Worm (Caenorhabditis elegans) whole organism, early embryonic: Measurements from ENCODE around the gene nop-1.

Source experiments
- B0310.2 ChIP-seq: sonication (generic microtip); optimal IDR thresholded peaks from 2 replicates; lab custom pipeline; 2016; ENCODE audit warnings: mild to moderate bottlenecking, missing genetic modification characterization, missing compliant biosample characterization
- F13C5.2 ChIP-seq: sonication (generic microtip); optimal IDR thresholded peaks from 2 replicates; lab custom pipeline; 2017; ENCODE audit warnings: mild to moderate bottlenecking, missing genetic modification characterization, inconsistent platforms, missing compliant biosample characterization
- aly-1 ChIP-seq: sonication (generic microtip); optimal IDR thresholded peaks from 2 replicates; lab custom pipeline; 2016; ENCODE audit warnings: missing genetic modification characterization, missing compliant biosample characterization
- ama-1 ChIP-seq: fragments of 150-350 bp; optimal IDR thresholded peaks from 2 replicates; lab custom pipeline; 2014
- ceh-13 ChIP-seq: fragments of 200-800 bp; sonication (Bioruptor generic); optimal IDR thresholded peaks from 2 replicates; lab custom pipeline; 2018; ENCODE audit warnings: mild to moderate bottlenecking, missing genetic modification characterization, missing compliant biosample characterization
- ceh-36 ChIP-seq: sonication (generic microtip); optimal IDR thresholded peaks from 2 replicates; lab custom pipeline; 2016; ENCODE audit warnings: missing genetic modification characterization, inconsistent platforms, missing compliant biosample characterization
- ets-7 ChIP-seq: sonication (generic microtip); optimal IDR thresholded peaks from 2 replicates; lab custom pipeline; 2016; ENCODE audit warnings: missing genotype, missing genetic modification characterization, missing compliant biosample characterization
- flt-1 ChIP-seq: fragments of 200-800 bp; sonication (Bioruptor generic); IDR thresholded peaks from 2 replicates; pipeline ENCODE4 v1.3.6; 2022; ENCODE audit warnings: missing genetic modification characterization, missing compliant biosample characterization
- hmbx-1 ChIP-seq: sonication (generic microtip); optimal IDR thresholded peaks from 2 replicates; lab custom pipeline; 2016; ENCODE audit warnings: mild to moderate bottlenecking, missing genetic modification characterization, missing compliant biosample characterization
- hmg-4 ChIP-seq: fragments of 200-800 bp; sonication (Bioruptor generic); optimal IDR thresholded peaks from 2 replicates; lab custom pipeline; 2018; ENCODE audit warnings: mild to moderate bottlenecking, missing genetic modification characterization, missing compliant biosample characterization
- hnd-1 ChIP-seq: sonication (generic microtip); optimal IDR thresholded peaks from 2 replicates; lab custom pipeline; 2016; ENCODE audit warnings: missing genetic modification characterization, missing compliant biosample characterization
- pes-1 ChIP-seq: fragments of 200-800 bp; sonication (Bioruptor generic); IDR thresholded peaks from 2 replicates; pipeline ENCODE4 v1.3.6; 2022; ENCODE audit warnings: missing genetic modification reagents, missing genetic modification characterization, missing compliant biosample characterization
- scrt-1 ChIP-seq: fragments of 200-800 bp; sonication (Bioruptor generic); IDR thresholded peaks from 2 replicates; pipeline ENCODE4 v1.3.6; 2022; ENCODE audit warnings: missing genetic modification characterization, missing compliant biosample characterization
- sea-1 ChIP-seq: fragments of 200-800 bp; sonication (Bioruptor generic); conservative IDR thresholded peaks from 2 replicates; pipeline ENCODE4 v1.3.6; 2022; ENCODE audit warnings: missing genetic modification characterization, missing compliant biosample characterization
- tbx-11 ChIP-seq: fragments of 200-800 bp; sonication (Bioruptor generic); IDR thresholded peaks from 2 replicates; pipeline ENCODE4 v1.3.6; 2022; ENCODE audit warnings: missing genetic modification characterization, missing compliant biosample characterization
- tbx-37 ChIP-seq: fragments of 200-800 bp; sonication (Bioruptor generic); conservative IDR thresholded peaks from 2 replicates; pipeline ENCODE4 v1.3.6; 2022; ENCODE audit warnings: missing genetic modification reagents, missing genetic modification characterization, missing compliant biosample characterization
- tra-4 ChIP-seq: sonication (generic microtip); optimal IDR thresholded peaks from 2 replicates; lab custom pipeline; 2017; ENCODE audit warnings: missing genetic modification characterization, missing compliant biosample characterization

The nop-1 gene

ce11 chrIII:5953913-5954290 is 4.6 kb upstream of the nop-1 start:
- TF ChIP-seq F13C5.2 (tag; lab: Kevin White, UChicago) (no peak), B0310.2 (tag; lab: Kevin White, UChicago) (no peak), ceh-13 (GFP tag; lab: Kevin White, UChicago) (peak; percentile 2), tbx-11 (0 out of 2 replicates have a peak, but pooled peaks have one; percentile 21)

- TF ChIP-seq scrt-1 (GFP tag; lab: Robert Waterston, UW) (no peak), aly-1 (tag; lab: Kevin White, UChicago) (no peak), sea-1 (GFP tag; lab: Robert Waterston, UW) (no peak), ets-7 (tag; lab: Kevin White, UChicago) (no peak), ama-1 (lab: Kevin White, UChicago) (no peak), hnd-1 (tag; lab: Kevin White, UChicago) (no peak), pes-1 (GFP tag; lab: Robert Waterston, UW) (no peak), B0310.2 (tag; lab: Kevin White, UChicago) (no peak), ceh-13 (GFP tag; lab: Kevin White, UChicago) (no peak), tra-4 (tag; lab: Kevin White, UChicago) (no peak), ceh-36 (no peak), F13C5.2 (tag; lab: Kevin White, UChicago) (no peak), tbx-11 (no peak), flt-1 (GFP tag; lab: Robert Waterston, UW) (no peak), hmbx-1 (tag; lab: Kevin White, UChicago) (no peak), hmg-4 (no peak), tbx-37 (no peak)
These were observed 527 bp downstream of the nop-1 start for ce11 chrIII:5959049-5959448.

ce11 chrIII:5961560-5961959 is 3.0 kb downstream of the nop-1 start:
- TF ChIP-seq aly-1 (tag; lab: Kevin White, UChicago) (no peak), scrt-1 (GFP tag; lab: Robert Waterston, UW) (no peak), ceh-36 (no peak), ceh-13 (GFP tag; lab: Kevin White, UChicago) (no peak), pes-1 (GFP tag; lab: Robert Waterston, UW) (no peak), tbx-11 (no peak), tbx-37 (no peak), ets-7 (tag; lab: Kevin White, UChicago) (no peak), hmbx-1 (tag; lab: Kevin White, UChicago) (no peak), flt-1 (GFP tag; lab: Robert Waterston, UW) (no peak), tra-4 (tag; lab: Kevin White, UChicago) (no peak), F13C5.2 (tag; lab: Kevin White, UChicago) (no peak), sea-1 (GFP tag; lab: Robert Waterston, UW) (no peak)

ce11 chrIII:5964058-5964632 is 5.6 kb downstream of the nop-1 start:
- TF ChIP-seq hmg-4 (no peak), tbx-37 (no peak), ceh-13 (GFP tag; lab: Kevin White, UChicago) (no peak), ets-7 (tag; lab: Kevin White, UChicago) (no peak), sea-1 (GFP tag; lab: Robert Waterston, UW) (no peak), ceh-36 (no peak), F13C5.2 (tag; lab: Kevin White, UChicago) (no peak), pes-1 (GFP tag; lab: Robert Waterston, UW) (no peak), hmbx-1 (tag; lab: Kevin White, UChicago) (no peak), scrt-1 (GFP tag; lab: Robert Waterston, UW) (no peak), flt-1 (GFP tag; lab: Robert Waterston, UW) (no peak), tra-4 (tag; lab: Kevin White, UChicago) (no peak), B0310.2 (tag; lab: Kevin White, UChicago) (no peak), ama-1 (lab: Kevin White, UChicago) (no peak), hnd-1 (tag; lab: Kevin White, UChicago) (no peak), aly-1 (tag; lab: Kevin White, UChicago) (no peak), tbx-11 (no peak)

- TF ChIP-seq F13C5.2 (tag; lab: Kevin White, UChicago) = no peak
- no peak for TF ChIP-seq ama-1 (lab: Kevin White, UChicago)
- TF ChIP-seq scrt-1 (GFP tag; lab: Robert Waterston, UW) = no peak
- TF ChIP-seq tra-4 (tag; lab: Kevin White, UChicago) = no peak
- no peak for TF ChIP-seq ceh-13 (GFP tag; lab: Kevin White, UChicago)
- TF ChIP-seq ceh-36 = no peak
- no peak for TF ChIP-seq hmg-4
- TF ChIP-seq tbx-11 = no peak
- TF ChIP-seq sea-1 (GFP tag; lab: Robert Waterston, UW) = no peak
- no peak for TF ChIP-seq ets-7 (tag; lab: Kevin White, UChicago)
These were observed 6.8 kb downstream of the nop-1 start for ce11 chrIII:5965368-5965767.

ce11 chrIII:5965839-5966463 is 7.4 kb downstream of the nop-1 start, which contains the start of gene dct-6:
Gene dct-6 (plus strand): TSS chrIII:5966413.
- TF ChIP-seq tra-4 (tag; lab: Kevin White, UChicago) = no peak
- no peak for TF ChIP-seq ceh-36
- no peak for TF ChIP-seq hnd-1 (tag; lab: Kevin White, UChicago)
- no peak for TF ChIP-seq ama-1 (lab: Kevin White, UChicago)
- no peak for TF ChIP-seq scrt-1 (GFP tag; lab: Robert Waterston, UW)
- TF ChIP-seq ets-7 (tag; lab: Kevin White, UChicago) = no peak
- no peak for TF ChIP-seq hmg-4
- no peak for TF ChIP-seq ceh-13 (GFP tag; lab: Kevin White, UChicago)
- TF ChIP-seq B0310.2 (tag; lab: Kevin White, UChicago) = no peak
- no peak for TF ChIP-seq aly-1 (tag; lab: Kevin White, UChicago)
- TF ChIP-seq F13C5.2 (tag; lab: Kevin White, UChicago) = no peak

- TF ChIP-seq hmg-4 (no peak), hnd-1 (tag; lab: Kevin White, UChicago) (no peak), aly-1 (tag; lab: Kevin White, UChicago) (no peak), flt-1 (GFP tag; lab: Robert Waterston, UW) (no peak), F13C5.2 (tag; lab: Kevin White, UChicago) (no peak), pes-1 (GFP tag; lab: Robert Waterston, UW) (no peak), tbx-11 (no peak), ceh-36 (no peak), ama-1 (lab: Kevin White, UChicago) (no peak), scrt-1 (GFP tag; lab: Robert Waterston, UW) (no peak), B0310.2 (tag; lab: Kevin White, UChicago) (no peak), sea-1 (GFP tag; lab: Robert Waterston, UW) (no peak)
These were observed 9.1 kb downstream of the nop-1 start for ce11 chrIII:5967640-5968039.
